Worm (Caenorhabditis elegans): Measurements from ENCODE around the gene F26G1.15.

ce11 chrII:4806261-4806660, 16.2 kb downstream of the F26G1.15 start:
- peak; percentile 36 for TF ChIP-seq lin-39 (tag; optimal IDR thresholded peaks at IDR 0.05)
- TF ChIP-seq R02D3.7 (tag; optimal IDR thresholded peaks at IDR 0.05) = no peak
- no peak for TF ChIP-seq ama-1 (optimal IDR thresholded peaks at IDR 0.05)
- TF ChIP-seq nhr-23 (tag; optimal IDR thresholded peaks at IDR 0.05) = no peak
- no peak for TF ChIP-seq nhr-76 (tag; optimal IDR thresholded peaks at IDR 0.05)
- no peak for TF ChIP-seq ceh-82 (tag; optimal IDR thresholded peaks at IDR 0.05)
- no peak for TF ChIP-seq nhr-11 (tag; optimal IDR thresholded peaks at IDR 0.05)
- TF ChIP-seq nhr-12 (tag; optimal IDR thresholded peaks at IDR 0.05) = no peak
- TF ChIP-seq mdl-1 (tag; optimal IDR thresholded peaks at IDR 0.05) = no peak
- TF ChIP-seq jun-1 (tag; optimal IDR thresholded peaks at IDR 0.05) = no peak
- no peak for TF ChIP-seq nfya-1 (tag; optimal IDR thresholded peaks at IDR 0.05; ENCODE audit: insufficient read depth)
- no peak for TF ChIP-seq nhr-77 (tag; optimal IDR thresholded peaks at IDR 0.05)
